Worm (Caenorhabditis elegans) whole organism, mixed stage, embryonic: ENCODE measurements around the gene dlat-1.

Source experiments
- elt-1 ChIP-seq: sonication (generic microtip); optimal IDR thresholded peaks from 2 replicates; lab custom pipeline; 2017; ENCODE audit warnings: missing genetic modification characterization, mild to moderate bottlenecking, missing compliant biosample characterization, antibody characterized with exemption, moderate library complexity, borderline replicate concordance; ENCODE audit not compliant: insufficient read depth
- elt-3 ChIP-seq: fragments of 150-350 bp; optimal IDR thresholded peaks from 2 replicates; lab custom pipeline; 2014; ENCODE audit warnings: missing biosample characterization, missing genetic modification characterization
- flh-1 ChIP-seq: fragments of 200-800 bp; sonication (Bioruptor generic); optimal IDR thresholded peaks from 2 replicates; lab custom pipeline; 2018; ENCODE audit warnings: mild to moderate bottlenecking, missing genetic modification characterization, moderate library complexity, missing compliant biosample characterization
- hlh-1 ChIP-seq: fragments of 150-350 bp; optimal IDR thresholded peaks from 2 replicates; lab custom pipeline; 2014; ENCODE audit warnings: missing biosample characterization, missing genetic modification reagents, missing genetic modification characterization
- lin-13 ChIP-seq: fragments of 150-350 bp; optimal IDR thresholded peaks from 2 replicates; lab custom pipeline; 2014; ENCODE audit warnings: missing biosample characterization, missing genetic modification characterization
- nhr-12 ChIP-seq: fragments of 150-350 bp; optimal IDR thresholded peaks from 2 replicates; lab custom pipeline; 2014; ENCODE audit warnings: missing biosample characterization, missing genetic modification characterization
- nhr-237 ChIP-seq: fragments of 150-350 bp; optimal IDR thresholded peaks from 2 replicates; lab custom pipeline; 2014; ENCODE audit warnings: missing biosample characterization, missing genetic modification characterization
- nhr-76 ChIP-seq: sonication (generic microtip); optimal IDR thresholded peaks from 2 replicates; lab custom pipeline; 2017; ENCODE audit warnings: missing biosample characterization, missing genetic modification characterization
- pha-4 ChIP-seq: fragments of 150-350 bp; optimal IDR thresholded peaks from 2 replicates; lab custom pipeline; 2018; ENCODE audit warnings: missing biosample characterization, missing genetic modification reagents, missing genetic modification characterization
- snpc-4 ChIP-seq: fragments of 150-350 bp; optimal IDR thresholded peaks from 2 replicates; lab custom pipeline; 2014; ENCODE audit warnings: missing biosample characterization, missing genetic modification characterization
- unc-39 ChIP-seq: fragments of 150-350 bp; optimal IDR thresholded peaks from 2 replicates; lab custom pipeline; 2014; ENCODE audit warnings: missing biosample characterization, missing genetic modification characterization
- unc-62 ChIP-seq: fragments of 150-350 bp; optimal IDR thresholded peaks from 2 replicates; lab custom pipeline; 2014; ENCODE audit warnings: missing biosample characterization, missing genetic modification reagents, missing genetic modification characterization

DNA sequence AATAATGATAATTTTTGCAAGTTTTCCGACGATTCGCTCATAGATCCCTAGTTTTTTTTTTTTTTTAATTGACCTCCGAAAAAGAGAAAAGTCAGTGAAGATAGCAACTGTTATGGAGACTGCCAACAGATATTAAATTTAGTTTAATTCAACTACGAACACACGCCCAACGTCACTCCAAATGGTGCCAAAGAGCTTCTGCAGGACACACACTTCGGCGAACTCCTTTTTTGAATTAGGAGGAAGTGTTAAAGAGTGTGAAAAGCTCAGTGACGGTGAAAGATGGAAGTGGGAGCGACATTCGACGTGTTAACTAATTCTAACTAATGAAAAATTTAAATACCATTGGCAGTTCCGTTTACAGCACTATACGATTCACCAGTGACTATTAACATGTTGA, 35.1 kb downstream of the dlat-1 start:
- no peak for TF ChIP-seq nhr-237
- TF ChIP-seq unc-39 (tag; lab: Kevin White, UChicago): no peak
- no peak for TF ChIP-seq pha-4 (tag; lab: Kevin White, UChicago)
- TF ChIP-seq hlh-1 (tag; lab: Kevin White, UChicago): no peak
- no peak for TF ChIP-seq elt-3 (tag; lab: Kevin White, UChicago)
- TF ChIP-seq lin-13: no peak
- no peak for TF ChIP-seq snpc-4 (tag; lab: Kevin White, UChicago)
- TF ChIP-seq elt-1 (tag; lab: Kevin White, UChicago): no peak
- no peak for TF ChIP-seq unc-62
- no peak for TF ChIP-seq flh-1 (GFP tag; lab: Kevin White, UChicago)
- TF ChIP-seq nhr-76 (tag; lab: Kevin White, UChicago): no peak
- no peak for TF ChIP-seq nhr-12 (tag; lab: Kevin White, UChicago)
